Worm (Caenorhabditis elegans): Measurements from ENCODE around the gene K04G7.1.

Gene K04G7.1

DNA sequence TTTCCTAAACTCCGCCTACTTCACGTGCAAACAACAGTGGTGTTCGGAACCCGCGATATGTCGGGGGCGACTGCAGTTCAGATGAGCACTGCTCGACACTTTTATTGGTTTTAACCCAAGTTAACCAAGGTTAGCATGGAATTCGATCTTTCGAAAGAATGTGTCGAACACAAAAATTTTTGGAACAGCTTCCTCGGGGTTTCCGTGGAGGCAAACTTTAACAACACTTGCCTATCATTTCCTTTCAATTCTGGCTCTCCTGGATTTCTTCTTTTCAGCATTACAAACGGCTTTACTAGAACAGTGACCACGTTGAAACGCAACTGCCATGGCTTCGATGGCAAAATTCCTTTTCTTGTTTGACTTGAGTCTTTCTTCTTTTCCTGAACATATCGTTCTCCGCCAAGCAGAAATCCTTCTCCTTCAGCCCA lies 21.2 kb upstream of the K04G7.1 start (continued):
- TF ChIP-seq ccch-3 (GFP tag; optimal IDR thresholded peaks at IDR 0.05): no peak
- peak; percentile 85 for TF ChIP-seq F49E8.2 (tag; optimal IDR thresholded peaks at IDR 0.05; ENCODE audit: insufficient read depth)
- 0 out of 2 replicates have a peak, but pooled peaks have one; percentile 36 for TF ChIP-seq ztf-25 (GFP tag; IDR thresholded peaks at IDR 0.05)
- TF ChIP-seq gei-17 (GFP tag; optimal IDR thresholded peaks at IDR 0.05): peak; percentile 49
- TF ChIP-seq nfya-2 (GFP tag; IDR thresholded peaks at IDR 0.05): no peak
- TF ChIP-seq tbx-9 (tag; optimal IDR thresholded peaks at IDR 0.05; ENCODE audit: borderline replicate concordance): peak; percentile 11
- TF ChIP-seq F22D6.2 (tag; optimal IDR thresholded peaks at IDR 0.05): peak; percentile 28
- TF ChIP-seq Y67H2A.10 (GFP tag; conservative IDR thresholded peaks at IDR 0.05): no peak
- TF ChIP-seq efl-1 (GFP tag; optimal IDR thresholded peaks at IDR 0.05): no peak
- TF ChIP-seq zfh-2 (GFP tag; conservative IDR thresholded peaks at IDR 0.05): no peak; the same call in 1 of the 2 replicates
- TF ChIP-seq ceh-100 (GFP tag; IDR thresholded peaks at IDR 0.05): peak; percentile 59
- TF ChIP-seq ekl-4 (GFP tag; IDR thresholded peaks at IDR 0.05): peak; percentile 92
- peak; percentile 90 for TF ChIP-seq dox-1 (GFP tag; IDR thresholded peaks at IDR 0.05)
- peak; percentile 38; the same call in 1 of the 2 replicates for TF ChIP-seq egrh-3 (GFP tag; IDR thresholded peaks at IDR 0.05)
- TF ChIP-seq sea-2 (GFP tag; IDR thresholded peaks at IDR 0.05): no peak
- peak; percentile 63 for TF ChIP-seq nhr-80 (tag; optimal IDR thresholded peaks at IDR 0.05)
- TF ChIP-seq egl-44 (GFP tag; IDR thresholded peaks at IDR 0.05): 0 out of 2 replicates have a peak, but pooled peaks have one; percentile 18
- 0 out of 2 replicates have a peak, but pooled peaks have one; percentile 32 for TF ChIP-seq egl-18 (GFP tag; IDR thresholded peaks at IDR 0.05)
- TF ChIP-seq ztf-6 (GFP tag; IDR thresholded peaks at IDR 0.05): no peak
- peak; percentile 37 for TF ChIP-seq unc-130 (GFP tag; optimal IDR thresholded peaks at IDR 0.05)
- TF ChIP-seq attf-3 (GFP tag; conservative IDR thresholded peaks at IDR 0.05): peak; percentile 61; the same call in 1 of the 2 replicates
- peak; percentile 63 for TF ChIP-seq atf-7 (tag; optimal IDR thresholded peaks at IDR 0.05)
- peak; percentile 75 for TF ChIP-seq hsf-1 (GFP tag; IDR thresholded peaks at IDR 0.05)
- no peak for TF ChIP-seq madf-3 (GFP tag; IDR thresholded peaks at IDR 0.05)
- peak; percentile 70 for TF ChIP-seq lsl-1 (GFP tag; optimal IDR thresholded peaks at IDR 0.05)
- peak; percentile 29; the same call in 1 of the 2 replicates for TF ChIP-seq aptf-2 (GFP tag; conservative IDR thresholded peaks at IDR 0.05)
- peak; percentile 93 for TF ChIP-seq hmg-1.2 (GFP tag; IDR thresholded peaks at IDR 0.05)
- TF ChIP-seq cebp-1 (GFP tag; IDR thresholded peaks at IDR 0.05): no peak
- peak; percentile 64 for TF ChIP-seq cebp-1 (tag; optimal IDR thresholded peaks at IDR 0.05)
- TF ChIP-seq mcd-1 (GFP tag; IDR thresholded peaks at IDR 0.05): peak; percentile 65
- TF ChIP-seq cebp-2 (GFP tag; IDR thresholded peaks at IDR 0.05): no peak
- TF ChIP-seq F23B12.7 (tag; optimal IDR thresholded peaks at IDR 0.05; ENCODE audit: insufficient read depth): peak; percentile 75
- peak; percentile 59 for TF ChIP-seq ztf-18 (tag; optimal IDR thresholded peaks at IDR 0.05)
- no peak for TF ChIP-seq let-526 (GFP tag; IDR thresholded peaks at IDR 0.05)
- no peak for TF ChIP-seq rec-8 (tag; optimal IDR thresholded peaks at IDR 0.05)
- peak; percentile 73 for TF ChIP-seq Y53G8AR.9 (GFP tag; conservative IDR thresholded peaks at IDR 0.05)
- no peak for TF ChIP-seq ZK185.1 (tag; optimal IDR thresholded peaks at IDR 0.05; ENCODE audit: poor library complexity, severe bottlenecking)
- TF ChIP-seq hrde-1 (tag; optimal IDR thresholded peaks at IDR 0.05; ENCODE audit: borderline replicate concordance): peak; percentile 74
- no peak for TF ChIP-seq dpl-1 (GFP tag; optimal IDR thresholded peaks at IDR 0.05)
- TF ChIP-seq sdz-38 (tag; optimal IDR thresholded peaks at IDR 0.05): no peak
- TF ChIP-seq madf-10 (tag; optimal IDR thresholded peaks at IDR 0.05): peak; percentile 67
- TF ChIP-seq repo-1 (tag; optimal IDR thresholded peaks at IDR 0.05): peak; percentile 89
- TF ChIP-seq nfyb-1 (GFP tag; IDR thresholded peaks at IDR 0.05): peak; percentile 90
- no peak for TF ChIP-seq nhr-120 (GFP tag; IDR thresholded peaks at IDR 0.05)
- TF ChIP-seq rcor-1 (GFP tag; IDR thresholded peaks at IDR 0.05): peak; percentile 86
- peak; percentile 43 for TF ChIP-seq die-1 (tag; optimal IDR thresholded peaks at IDR 0.05)
- TF ChIP-seq nhr-27 (tag; optimal IDR thresholded peaks at IDR 0.05): no peak
- peak; percentile 72; the same call in 1 of the 2 replicates for TF ChIP-seq Y56A3A.18 (GFP tag; IDR thresholded peaks at IDR 0.05)
